Worm (Caenorhabditis elegans) whole organism, midembryonic: ENCODE measurements around the gene ddr-2.

ENCODE experiments used
- flt-1 ChIP-seq: fragments of 200-800 bp; sonication (Bioruptor generic); IDR thresholded peaks from 2 replicates; pipeline ENCODE4 v1.3.6; 2022; ENCODE audit warnings: missing genetic modification characterization, missing compliant biosample characterization
- klf-2 ChIP-seq: fragments of 200-800 bp; sonication (Bioruptor generic); conservative IDR thresholded peaks from 2 replicates; pipeline ENCODE4 v1.3.6; 2022; ENCODE audit warnings: missing genetic modification reagents, missing genetic modification characterization, missing compliant biosample characterization
- tab-1 ChIP-seq: fragments of 200-800 bp; sonication (Bioruptor generic); IDR thresholded peaks from 2 replicates; pipeline ENCODE4 v1.3.6; 2022; ENCODE audit warnings: missing genetic modification characterization, missing compliant biosample characterization
- ztf-23 ChIP-seq: fragments of 200-800 bp; sonication (Bioruptor generic); IDR thresholded peaks from 2 replicates; pipeline ENCODE4 v1.3.6; 2022; ENCODE audit warnings: missing genetic modification reagents, missing genetic modification characterization, missing compliant biosample characterization
- ztf-29 ChIP-seq: fragments of 200-800 bp; sonication (Bioruptor generic); IDR thresholded peaks from 2 replicates; pipeline ENCODE4 v1.3.6; 2022; ENCODE audit warnings: missing genetic modification reagents, missing genetic modification characterization, missing compliant biosample characterization

DNA sequence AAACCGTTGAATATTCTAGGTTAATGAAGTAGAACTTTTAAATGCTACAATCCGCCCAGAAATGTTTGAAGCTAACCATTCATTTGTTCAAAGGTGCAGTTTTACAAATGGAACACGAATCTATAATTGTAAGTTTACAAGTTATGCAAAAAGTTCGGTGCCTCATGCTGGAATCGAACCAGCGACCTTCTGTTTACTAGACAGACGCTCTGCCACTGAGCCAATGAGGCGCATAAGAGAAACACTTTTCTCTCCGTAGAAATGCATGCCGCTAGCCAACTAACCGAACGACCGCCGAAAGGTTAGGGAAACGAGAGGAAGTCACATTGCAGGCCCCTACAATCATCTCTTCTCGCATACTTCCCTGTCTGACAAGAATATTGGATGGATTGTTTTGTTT is 56.1 kb downstream of the ddr-2 start:
- TF ChIP-seq ztf-23 (peak; percentile 92), ztf-29 (peak; percentile 95), tab-1 (GFP tag; lab: Robert Waterston, UW) (peak; percentile 95), klf-2 (GFP tag; lab: Robert Waterston, UW) (peak; percentile 94), flt-1 (GFP tag; lab: Robert Waterston, UW) (peak; percentile 96)
